Worm (Caenorhabditis elegans) whole organism, L2 larva: ENCODE measurements around the gene T10D4.7.

Source experiments
- ZK546.5 ChIP-seq: sonication (generic microtip); optimal IDR thresholded peaks from 2 replicates; lab custom pipeline; 2017; ENCODE audit warnings: missing biosample characterization, missing genetic modification characterization
- alr-1 ChIP-seq: fragments of 150-350 bp; optimal IDR thresholded peaks from 2 replicates; lab custom pipeline; 2014; ENCODE audit warnings: missing biosample characterization, missing genetic modification characterization
- egl-27 ChIP-seq: sonication (generic microtip); optimal IDR thresholded peaks from 3 replicates; lab custom pipeline; 2017; ENCODE audit warnings: missing biosample characterization, missing genetic modification reagents, missing genetic modification characterization
- fos-1 ChIP-seq: fragments of 150-350 bp; optimal IDR thresholded peaks from 2 replicates; lab custom pipeline; 2014; ENCODE audit warnings: missing biosample characterization, missing genetic modification characterization
- lin-11 ChIP-seq: fragments of 150-350 bp; sonication (generic microtip); optimal IDR thresholded peaks from 2 replicates; lab custom pipeline; 2014; ENCODE audit warnings: missing biosample characterization, missing genetic modification characterization, inconsistent platforms, mixed read lengths
- nhr-11 ChIP-seq: fragments of 150-350 bp; optimal IDR thresholded peaks from 2 replicates; lab custom pipeline; 2014; ENCODE audit warnings: missing biosample characterization, missing genetic modification characterization
- nhr-23 ChIP-seq: fragments of 150-350 bp; optimal IDR thresholded peaks from 2 replicates; lab custom pipeline; 2014; ENCODE audit warnings: missing biosample characterization, missing genetic modification reagents, missing genetic modification characterization
- nhr-237 ChIP-seq: fragments of 150-350 bp; optimal IDR thresholded peaks from 2 replicates; lab custom pipeline; 2014; ENCODE audit warnings: missing biosample characterization, missing genetic modification characterization
- nhr-77 ChIP-seq: fragments of 150-350 bp; optimal IDR thresholded peaks from 2 replicates; lab custom pipeline; 2014; ENCODE audit warnings: missing biosample characterization, missing genetic modification characterization
- skn-1 ChIP-seq: sonication (generic microtip); optimal IDR thresholded peaks from 2 replicates; lab custom pipeline; 2017; ENCODE audit warnings: missing biosample characterization, missing genetic modification characterization

- TF ChIP-seq nhr-11 (tag; lab: Kevin White, UChicago) (no peak), nhr-77 (tag; lab: Kevin White, UChicago) (no peak), ZK546.5 (tag; lab: Kevin White, UChicago) (no peak), nhr-23 (tag; lab: Kevin White, UChicago) (no peak), fos-1 (tag; lab: Kevin White, UChicago) (no peak), egl-27 (no peak), skn-1 (tag; lab: Kevin White, UChicago) (no peak), nhr-237 (tag; lab: Kevin White, UChicago) (no peak), lin-11 (no peak), alr-1 (tag; lab: Kevin White, UChicago) (no peak)
Measured at ce11 chrII:3118907-3119382, 1.4 kb downstream of the T10D4.7 start, which contains the start of gene T10D4.6.
